Fruit fly (Drosophila melanogaster) whole organism, embryonic: ENCODE results near the gene CG7601.

Experiments
- CG2116 ChIP-seq: fragments of 200-800 bp; sonication (Bioruptor generic); optimal IDR thresholded peaks from 3 replicates; lab custom pipeline; 2018; ENCODE audit warnings: missing biosample characterization, mild to moderate bottlenecking, missing genetic modification characterization
- Hand ChIP-seq: fragments of 200-800 bp; sonication (Bioruptor generic); optimal IDR thresholded peaks from 2 replicates; lab custom pipeline; 2017; ENCODE audit warnings: mild to moderate bottlenecking, missing biosample characterization, missing genetic modification reagents, missing genetic modification characterization
- Hr39 ChIP-seq: fragments of >200 bp; optimal IDR thresholded peaks from 2 replicates; lab custom pipeline; 2017
- Xrp1 ChIP-seq: fragments of 200-800 bp; sonication (Bioruptor generic); IDR thresholded peaks from 2 replicates; pipeline ENCODE4 v1.3.6; 2022; ENCODE audit warnings: missing biosample characterization, missing genetic modification characterization
- chm ChIP-seq: fragments of 200-800 bp; sonication (Bioruptor generic); IDR thresholded peaks from 2 replicates; pipeline ENCODE4 v1.3.6; 2022; ENCODE audit warnings: missing biosample characterization, missing genetic modification characterization
- sens-2 ChIP-seq: fragments of 200-800 bp; sonication (Bioruptor generic); IDR thresholded peaks from 2 replicates; pipeline ENCODE4 v1.3.6; 2022; ENCODE audit warnings: missing biosample characterization, missing genetic modification characterization

DNA sequence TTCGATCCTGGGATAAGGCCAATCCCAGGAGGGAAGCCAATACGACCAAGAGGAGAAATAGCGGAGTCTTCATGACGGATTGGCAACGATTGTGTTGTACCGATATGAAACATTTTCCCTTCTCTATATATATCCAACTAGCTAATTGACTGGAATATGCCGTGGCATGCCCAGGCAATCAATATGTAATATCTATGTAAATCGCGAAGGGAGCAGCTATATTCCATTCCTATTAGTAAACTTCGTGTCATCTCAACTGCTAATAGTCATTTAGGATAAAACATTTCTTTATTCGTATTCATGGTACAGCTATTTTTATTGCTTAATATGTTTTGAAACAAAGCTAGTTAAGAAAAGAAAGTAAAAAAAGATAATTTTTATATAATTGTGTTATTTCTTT, 21.3 kb downstream of the CG7601 start, which contains the start of gene Dup99B:
- TF ChIP-seq chm (GFP tag; lab: Robert Waterston, UW) (no peak), sens-2 (GFP tag; lab: Robert Waterston, UW) (no peak), Hr39 (no peak), CG2116 (GFP tag; lab: Kevin White, UChicago) (no peak), Xrp1 (GFP tag; lab: Robert Waterston, UW) (no peak), Hand (GFP tag; lab: Kevin White, UChicago) (no peak)
